Fruit fly (Drosophila melanogaster) whole organism, wandering third instar larva: ENCODE measurements around the gene CG31730.

ENCODE experiments used
- Abd-B ChIP-seq: fragments of >200 bp; optimal IDR thresholded peaks from 2 replicates; lab custom pipeline; 2017; ENCODE audit warnings: missing biosample characterization, missing genetic modification characterization
- CG32264 ChIP-seq: fragments of 200-800 bp; sonication (Bioruptor generic); optimal IDR thresholded peaks from 2 replicates; lab custom pipeline; 2016; ENCODE audit warnings: missing biosample characterization, missing genetic modification characterization
- CG9705 ChIP-seq: fragments of 200-800 bp; sonication (Bioruptor generic); optimal IDR thresholded peaks from 2 replicates; lab custom pipeline; 2018; ENCODE audit warnings: missing biosample characterization, mild to moderate bottlenecking, missing genetic modification characterization
- CrebA ChIP-seq: fragments of 200-800 bp; sonication (Bioruptor generic); optimal IDR thresholded peaks from 2 replicates; lab custom pipeline; 2016; ENCODE audit warnings: missing biosample characterization, mild to moderate bottlenecking, missing genetic modification characterization, borderline replicate concordance
- Dfd ChIP-seq: fragments of >200 bp; optimal IDR thresholded peaks from 2 replicates; lab custom pipeline; 2017; ENCODE audit warnings: missing biosample characterization, missing genetic modification characterization
- Dif ChIP-seq: fragments of 200-275, 200-300 bp; sonication (Bioruptor generic); optimal IDR thresholded peaks from 2 replicates; lab custom pipeline; 2018; ENCODE audit warnings: missing biosample characterization, missing genetic modification characterization; ENCODE audit not compliant: partially characterized antibody
- GATAd ChIP-seq: sonication (Bioruptor generic); optimal IDR thresholded peaks from 2 replicates; lab custom pipeline; 2016; ENCODE audit warnings: missing biosample characterization, missing genetic modification characterization
- HLH106 ChIP-seq: fragments of 200-800 bp; optimal IDR thresholded peaks from 3 replicates; lab custom pipeline; 2019; ENCODE audit warnings: missing biosample characterization, mild to moderate bottlenecking, missing genetic modification characterization, moderate library complexity
- Hnf4 ChIP-seq: fragments of 200-800 bp; sonication (Bioruptor generic); optimal IDR thresholded peaks from 2 replicates; lab custom pipeline; 2016; ENCODE audit warnings: missing biosample characterization, mild to moderate bottlenecking, missing genetic modification characterization
- Hr83 ChIP-seq: fragments of 200-300 bp; sonication (Bioruptor generic); optimal IDR thresholded peaks from 2 replicates; lab custom pipeline; 2016; ENCODE audit warnings: missing biosample characterization, mild to moderate bottlenecking, missing genetic modification characterization, moderate library complexity; ENCODE audit not compliant: poor library complexity, severe bottlenecking
- Jra ChIP-seq: sonication (Bioruptor generic); optimal IDR thresholded peaks from 2 replicates; lab custom pipeline; 2016; ENCODE audit warnings: missing biosample characterization, missing genetic modification characterization
- Mio ChIP-seq: sonication (Bioruptor generic); optimal IDR thresholded peaks from 2 replicates; lab custom pipeline; 2016; ENCODE audit warnings: missing biosample characterization, missing genetic modification characterization
- Myc ChIP-seq: fragments of >200 bp; optimal IDR thresholded peaks from 2 replicates; lab custom pipeline; 2017
- N ChIP-seq: fragments of >200 bp; optimal IDR thresholded peaks from 2 replicates; lab custom pipeline; 2018; ENCODE audit warnings: missing biosample characterization, missing external identifiers, missing genetic modification characterization
- Vsx2 ChIP-seq: fragments of 200-300, 225-300 bp; sonication (Bioruptor generic); optimal IDR thresholded peaks from 2 replicates; lab custom pipeline; 2018; ENCODE audit warnings: missing biosample characterization, missing genetic modification characterization; ENCODE audit not compliant: partially characterized antibody
- br ChIP-seq: fragments of 200-800 bp; sonication (Bioruptor generic); optimal IDR thresholded peaks from 2 replicates; lab custom pipeline; 2016; ENCODE audit warnings: missing biosample characterization, missing genetic modification characterization
- brk ChIP-seq: fragments of 200-800 bp; sonication (Bioruptor generic); optimal IDR thresholded peaks from 2 replicates; lab custom pipeline; 2016; ENCODE audit warnings: missing biosample characterization, mild to moderate bottlenecking, missing genetic modification characterization
- dl ChIP-seq, 2 experiments: fragments of 175-275, 200-275 bp in 1 of 2; fragments of 200-275 bp in 1 of 2; sonication (Bioruptor generic); optimal IDR thresholded peaks; lab custom pipeline; 2018; ENCODE audit warnings: mild to moderate bottlenecking in 2 of 2, missing biosample characterization in 2 of 2, missing genetic modification characterization in 2 of 2, moderate library complexity in 2 of 2; ENCODE audit not compliant: partially characterized antibody in 2 of 2, insufficient read depth in 1 of 2
- dmrt93B ChIP-seq: fragments of 200-800 bp; sonication (Bioruptor generic); optimal IDR thresholded peaks from 2 replicates; lab custom pipeline; 2018; ENCODE audit warnings: missing biosample characterization, mild to moderate bottlenecking, missing genetic modification characterization
- ey ChIP-seq: fragments of 200-800 bp; sonication (Bioruptor generic); optimal IDR thresholded peaks from 2 replicates; lab custom pipeline; 2016; ENCODE audit warnings: missing biosample characterization, missing genetic modification characterization
- foxo ChIP-seq, 2 experiments: fragments of 200-800 bp; sonication (Bioruptor generic); optimal IDR thresholded peaks; 2 replicates in 1 of 2; 3 replicates in 1 of 2; lab custom pipeline; 2016 to 2017; ENCODE audit warnings: missing biosample characterization in 2 of 2, missing genetic modification characterization in 2 of 2
- fru ChIP-seq: fragments of 200-800 bp; sonication (Bioruptor generic); optimal IDR thresholded peaks from 3 replicates; lab custom pipeline; 2016; ENCODE audit warnings: missing biosample characterization, mild to moderate bottlenecking, missing genetic modification characterization
- h ChIP-seq: fragments of 200-800 bp; sonication (Bioruptor generic); optimal IDR thresholded peaks from 3 replicates; lab custom pipeline; 2016; ENCODE audit warnings: missing biosample characterization, mild to moderate bottlenecking, missing genetic modification characterization
- jim ChIP-seq: fragments of 175-275, 200-325 bp; sonication (Bioruptor generic); optimal IDR thresholded peaks from 2 replicates; lab custom pipeline; 2016; ENCODE audit warnings: missing biosample characterization, mild to moderate bottlenecking, missing genetic modification characterization
- lola ChIP-seq: fragments of >200 bp; optimal IDR thresholded peaks from 2 replicates; lab custom pipeline; 2017; ENCODE audit warnings: missing biosample characterization, missing genetic modification characterization
- pan ChIP-seq: fragments of >200 bp; optimal IDR thresholded peaks from 2 replicates; lab custom pipeline; 2017
- psq ChIP-seq: fragments of 200-800 bp; sonication (Bioruptor generic); optimal IDR thresholded peaks from 3 replicates; lab custom pipeline; 2017; ENCODE audit warnings: missing biosample characterization, mild to moderate bottlenecking, missing genetic modification characterization, moderate library complexity
- rgr ChIP-seq: fragments of 200-800 bp; sonication (Bioruptor generic); optimal IDR thresholded peaks from 3 replicates; lab custom pipeline; 2016; ENCODE audit warnings: missing biosample characterization, mild to moderate bottlenecking, missing genetic modification characterization
- sage ChIP-seq: fragments of 200-800 bp; sonication (Bioruptor generic); optimal IDR thresholded peaks from 2 replicates; lab custom pipeline; 2016; ENCODE audit warnings: missing biosample characterization, mild to moderate bottlenecking, missing genetic modification characterization
- sv ChIP-seq: fragments of 200-800 bp; sonication (Bioruptor generic); optimal IDR thresholded peaks from 3 replicates; lab custom pipeline; 2016; ENCODE audit warnings: missing biosample characterization, missing genetic modification characterization
- tai ChIP-seq: sonication (Bioruptor generic); optimal IDR thresholded peaks from 2 replicates; lab custom pipeline; 2016; ENCODE audit warnings: missing biosample characterization, missing genetic modification characterization
- usp ChIP-seq: fragments of >200 bp; optimal IDR thresholded peaks from 2 replicates; lab custom pipeline; 2017; ENCODE audit warnings: missing biosample characterization, missing genetic modification characterization
- woc ChIP-seq: sonication (Bioruptor generic); optimal IDR thresholded peaks from 2 replicates; lab custom pipeline; 2016; ENCODE audit warnings: missing biosample characterization, mild to moderate bottlenecking, missing genetic modification characterization

CG31730 gene

dm6 chr2L:13259643-13260042, at the start of gene CG31730:
TSS of gene CG31730 (minus strand) at chr2L:13259743.
- TF ChIP-seq Abd-B (GFP tag; lab: Kevin White, UChicago) (no peak), N (GFP tag; lab: Kevin White, UChicago) (no peak), CrebA (GFP tag; lab: Kevin White, UChicago) (no peak), CG9705 (no peak), sv (GFP tag; lab: Kevin White, UChicago) (no peak), rgr (GFP tag; lab: Kevin White, UChicago) (no peak), Hnf4 (GFP tag; lab: Kevin White, UChicago) (no peak), pan (lab: Kevin White, UChicago) (no peak), sage (no peak), Dfd (no peak), usp (no peak), HLH106 (tag; lab: Kevin White, UChicago) (no peak), h (GFP tag; lab: Kevin White, UChicago) (no peak), ey (GFP tag; lab: Kevin White, UChicago) (no peak), Myc (lab: Kevin White, UChicago) (no peak), tai (GFP tag; lab: Kevin White, UChicago) (no peak)

DNA sequence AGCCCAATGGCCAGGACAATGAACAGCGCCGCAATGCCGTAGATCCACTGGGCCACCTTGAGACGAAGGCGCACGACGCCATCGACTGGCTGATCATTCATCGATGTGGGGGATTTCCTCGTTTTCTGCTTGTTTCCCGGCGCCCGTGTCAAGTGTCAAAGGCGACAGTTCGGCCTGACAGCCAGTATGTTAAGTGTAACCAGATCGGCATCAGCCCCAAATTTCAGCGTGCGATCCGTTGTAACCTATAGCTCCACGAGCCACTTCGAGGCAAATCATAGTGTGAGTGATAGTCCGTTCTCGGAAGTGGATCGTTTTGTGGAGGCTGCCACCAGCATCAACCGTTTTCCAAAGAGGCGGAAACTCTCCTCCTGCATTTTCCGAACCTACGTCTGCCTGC, 47.1 kb upstream of the CG31730 start, which contains the start of gene CG43779:
Gene CG43779 (minus strand): TSS at position 101 of the 400 bp plus-strand sequence.
- TF ChIP-seq Hr83 (GFP tag; lab: Kevin White, UChicago): no peak
- no peak for TF ChIP-seq HLH106 (tag; lab: Kevin White, UChicago)
- no peak for TF ChIP-seq psq
- no peak for TF ChIP-seq CG32264 (GFP tag; lab: Kevin White, UChicago)
- TF ChIP-seq brk (GFP tag; lab: Kevin White, UChicago): no peak
- no peak for TF ChIP-seq usp

dm6 chr2L:13305000-13305399, 45.5 kb upstream of the CG31730 start:
- TF ChIP-seq HLH106 (tag; lab: Kevin White, UChicago) (no peak), woc (no peak), Mio (GFP tag; lab: Kevin White, UChicago) (no peak), brk (GFP tag; lab: Kevin White, UChicago) (no peak), GATAd (GFP tag; lab: Kevin White, UChicago) (no peak), Hr83 (GFP tag; lab: Kevin White, UChicago) (no peak), CG32264 (GFP tag; lab: Kevin White, UChicago) (no peak), br (GFP tag; lab: Kevin White, UChicago) (no peak), foxo (GFP tag; optimal IDR thresholded peaks at IDR 0.05; lab: Kevin White, UChicago) (no peak), h (GFP tag; lab: Kevin White, UChicago) (no peak), sage (no peak), dmrt93B (GFP tag; lab: Kevin White, UChicago) (no peak), Dif (GFP tag; lab: Kevin White, UChicago) (no peak), tai (GFP tag; lab: Kevin White, UChicago) (no peak), lola (GFP tag; lab: Kevin White, UChicago) (no peak), usp (no peak), psq (no peak), jim (GFP tag; lab: Kevin White, UChicago) (no peak), Abd-B (GFP tag; lab: Kevin White, UChicago) (no peak), N (GFP tag; lab: Kevin White, UChicago) (no peak)

DNA sequence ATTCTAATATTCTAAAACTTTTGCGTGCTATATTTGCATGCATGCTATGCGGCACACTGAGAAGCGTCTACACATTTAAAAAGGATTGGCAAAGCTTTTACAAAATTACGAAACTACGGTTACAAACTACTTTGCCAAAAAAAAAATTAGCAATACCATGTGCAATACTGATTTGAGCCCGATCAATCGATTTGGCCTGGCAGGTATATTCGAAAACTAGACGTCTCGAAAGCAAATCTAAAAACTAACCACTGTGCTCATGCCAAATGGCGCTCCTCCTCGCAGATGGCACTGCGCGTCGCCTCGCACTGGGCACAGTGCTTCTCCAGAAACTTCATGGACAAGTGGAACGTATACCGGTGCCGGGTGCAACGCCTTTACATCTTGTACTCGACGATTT, 44.9 kb upstream of the CG31730 start, which contains the start of gene CG16825:
Gene CG16825 (plus strand): TSS at position 301 of the 400 bp plus-strand sequence.
- no peak for TF ChIP-seq woc
- no peak for TF ChIP-seq CG32264 (GFP tag; lab: Kevin White, UChicago)
- no peak for TF ChIP-seq psq
- no peak for TF ChIP-seq sv (GFP tag; lab: Kevin White, UChicago)
- TF ChIP-seq lola (GFP tag; lab: Kevin White, UChicago): no peak
- TF ChIP-seq HLH106 (tag; lab: Kevin White, UChicago): no peak
- no peak for TF ChIP-seq fru
- TF ChIP-seq Vsx2 (GFP tag; lab: Kevin White, UChicago): no peak

DNA sequence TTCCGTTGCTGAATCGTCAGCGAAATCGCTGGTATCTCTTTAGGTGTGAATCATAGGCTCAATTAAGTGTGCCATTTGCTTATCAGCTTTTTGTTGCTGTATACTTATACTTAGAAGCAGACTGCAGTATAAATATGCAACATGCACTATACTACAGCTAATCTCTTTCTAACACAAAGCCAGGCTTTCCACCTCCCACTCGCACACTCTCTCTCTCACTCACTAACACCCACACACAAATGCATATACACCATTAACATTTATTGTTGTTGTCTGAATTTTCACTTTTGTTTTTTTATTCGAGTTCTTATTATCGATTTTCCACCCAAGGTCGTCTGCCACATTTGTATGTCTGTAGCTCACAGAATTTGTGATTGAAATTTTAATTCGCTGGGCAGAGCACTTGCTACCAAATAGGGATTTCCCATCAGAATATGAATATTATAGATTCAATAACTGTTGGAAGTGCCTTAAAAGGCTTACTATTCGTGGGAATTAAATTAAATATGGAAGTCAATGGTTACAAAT, 37.2 kb upstream of the CG31730 start:
- TF ChIP-seq foxo (GFP tag; optimal IDR thresholded peaks at IDR 0.05; lab: Kevin White, UChicago): no peak
- TF ChIP-seq psq: no peak
- no peak for TF ChIP-seq h (GFP tag; lab: Kevin White, UChicago)
- TF ChIP-seq lola (GFP tag; lab: Kevin White, UChicago): no peak
- TF ChIP-seq rgr (GFP tag; lab: Kevin White, UChicago): no peak
- no peak for TF ChIP-seq Myc (lab: Kevin White, UChicago)
- no peak for TF ChIP-seq sv (GFP tag; lab: Kevin White, UChicago)
- no peak for TF ChIP-seq HLH106 (tag; lab: Kevin White, UChicago)
- no peak for TF ChIP-seq jim (GFP tag; lab: Kevin White, UChicago)
- TF ChIP-seq Hnf4 (GFP tag; lab: Kevin White, UChicago): no peak
- no peak for TF ChIP-seq CG32264 (GFP tag; lab: Kevin White, UChicago)
- TF ChIP-seq Vsx2 (GFP tag; lab: Kevin White, UChicago): no peak
- TF ChIP-seq N (GFP tag; lab: Kevin White, UChicago): no peak
- TF ChIP-seq fru: no peak
- TF ChIP-seq Jra (GFP tag; lab: Kevin White, UChicago): no peak
- no peak for TF ChIP-seq usp
- no peak for TF ChIP-seq dmrt93B (GFP tag; lab: Kevin White, UChicago)
- no peak for TF ChIP-seq dl (GFP tag; optimal IDR thresholded peaks at IDR 0.05; lab: Kevin White, UChicago; ENCODE audit: insufficient read depth in 1 of 2, partially characterized antibody in 2 of 2)
- TF ChIP-seq, all 38 proteins: peak for 0
